ENCODE assay signal across 8 worm cellular contexts in the genomic region with DNA sequence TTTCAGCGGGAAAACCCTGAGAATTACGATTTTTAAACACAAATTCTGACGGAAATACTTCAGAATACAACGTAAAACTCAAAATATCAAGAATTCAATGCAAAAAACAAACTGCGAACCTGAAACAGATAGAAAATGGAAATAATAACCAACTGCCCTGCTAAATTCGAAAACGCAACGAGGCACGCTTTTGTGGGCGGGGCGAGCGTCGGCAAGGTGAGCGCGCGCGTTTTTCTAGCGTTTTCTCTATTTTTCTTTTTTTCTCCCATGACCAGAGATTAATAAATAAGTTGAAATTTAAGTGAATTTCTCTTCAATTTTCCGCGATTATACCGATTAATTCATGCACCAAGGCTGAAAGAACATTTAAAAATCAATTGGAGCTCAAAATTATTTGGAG.
A peak's percentile ranks its signal among the peaks of the same experiment; 100 is the strongest.
TF ChIP-seq lines count a peak whose summit lies in the region.

TSS of gene uaf-2 (minus strand) at position 183 of the 400 bp plus-strand sequence.

TF ChIP-seq in whole organism, L1 larva, 84 proteins besides CTCF, POLR2A, EP300 and RAD21 (continues in another document):
- TF ChIP-seq rnt-1 (tag; optimal IDR thresholded peaks at IDR 0.05; lab: Kevin White, UChicago), result peak; percentile 60
- peak; percentile 42 to 48 for TF ChIP-seq efl-1 (optimal IDR thresholded peaks at IDR 0.05; lab: Kevin White, UChicago)
- TF ChIP-seq efl-1 (GFP tag; optimal IDR thresholded peaks at IDR 0.05 in 1 of 2; lab: Kevin White, UChicago), result peak; percentile 39 to 91
- peak; percentile 10 for TF ChIP-seq skn-1 (tag; optimal IDR thresholded peaks at IDR 0.05; lab: Kevin White, UChicago)
- peak; percentile 0 for TF ChIP-seq xbp-1 (tag; optimal IDR thresholded peaks at IDR 0.05; lab: Kevin White, UChicago)
- TF ChIP-seq nhr-90 (tag; optimal IDR thresholded peaks at IDR 0.05; lab: Kevin White, UChicago; ENCODE audit: poor library complexity), result peak; percentile 5
- peak; percentile 7 for TF ChIP-seq tbx-2 (tag; optimal IDR thresholded peaks at IDR 0.05; lab: Kevin White, UChicago)
- no peak for TF ChIP-seq unc-62 (GFP tag; optimal IDR thresholded peaks at IDR 0.05; lab: Kevin White, UChicago)
- peak; percentile 26 for TF ChIP-seq blmp-1 (tag; optimal IDR thresholded peaks at IDR 0.05; lab: Kevin White, UChicago)
- peak; percentile 28 for TF ChIP-seq nhr-20 (tag; optimal IDR thresholded peaks at IDR 0.05; lab: Kevin White, UChicago)

TF ChIP-seq in whole organism, L2 larva, 48 proteins besides CTCF, POLR2A, EP300 and RAD21 (continues in another document):
- TF ChIP-seq egl-27 (tag; optimal IDR thresholded peaks at IDR 0.05; lab: Kevin White, UChicago) (no peak), ama-1 (optimal IDR thresholded peaks at IDR 0.05; lab: Kevin White, UChicago) (no peak), Y55F3AM.14 (GFP tag; optimal IDR thresholded peaks at IDR 0.05; lab: Kevin White, UChicago) (no peak), lin-13 (GFP tag; optimal IDR thresholded peaks at IDR 0.05; lab: Kevin White, UChicago) (no peak), dmd-4 (tag; optimal IDR thresholded peaks at IDR 0.05; lab: Kevin White, UChicago) (no peak), sma-3 (GFP tag; optimal IDR thresholded peaks at IDR 0.05; lab: Kevin White, UChicago) (peak; percentile 36), crh-2 (tag; optimal IDR thresholded peaks at IDR 0.05; lab: Kevin White, UChicago) (peak; percentile 6), fos-1 (tag; optimal IDR thresholded peaks at IDR 0.05; lab: Kevin White, UChicago) (no peak), nhr-129 (tag; optimal IDR thresholded peaks at IDR 0.05; lab: Kevin White, UChicago) (peak; percentile 22), zag-1 (tag; optimal IDR thresholded peaks at IDR 0.05; lab: Kevin White, UChicago) (no peak), mdl-1 (tag; optimal IDR thresholded peaks at IDR 0.05; lab: Kevin White, UChicago) (no peak)

TF ChIP-seq in whole organism, L3 larva, 47 proteins besides CTCF, POLR2A, EP300 and RAD21 (continues in another document):
- TF ChIP-seq fos-1 (tag; optimal IDR thresholded peaks at IDR 0.05; lab: Kevin White, UChicago), result no peak
- peak; percentile 32 for TF ChIP-seq lin-39 (tag; optimal IDR thresholded peaks at IDR 0.05; lab: Kevin White, UChicago)
- no peak for TF ChIP-seq nhr-28 (tag; optimal IDR thresholded peaks at IDR 0.05; lab: Kevin White, UChicago)
- TF ChIP-seq jun-1 (tag; optimal IDR thresholded peaks at IDR 0.05; lab: Kevin White, UChicago), result no peak
- TF ChIP-seq hmg-11 (tag; optimal IDR thresholded peaks at IDR 0.05; lab: Kevin White, UChicago), result peak; percentile 80
- peak; percentile 47 for TF ChIP-seq nhr-43 (tag; optimal IDR thresholded peaks at IDR 0.05; lab: Kevin White, UChicago; ENCODE audit: poor library complexity, severe bottlenecking)
- peak; percentile 1 for TF ChIP-seq elt-2 (tag; optimal IDR thresholded peaks at IDR 0.05; lab: Kevin White, UChicago)
- TF ChIP-seq snpc-4 (tag; optimal IDR thresholded peaks at IDR 0.05; lab: Kevin White, UChicago), result no peak
- TF ChIP-seq nfya-1 (tag; optimal IDR thresholded peaks at IDR 0.05; lab: Kevin White, UChicago; ENCODE audit: insufficient read depth), result peak; percentile 56
- TF ChIP-seq pha-4 (tag; optimal IDR thresholded peaks at IDR 0.05; lab: Kevin White, UChicago), result peak; percentile 61
- no peak for TF ChIP-seq nhr-11 (tag; optimal IDR thresholded peaks at IDR 0.05; lab: Kevin White, UChicago)

TF ChIP-seq in whole organism, L4 larva, 104 proteins besides CTCF, POLR2A, EP300 and RAD21 (continues in another document):
- TF ChIP-seq lin-38 (GFP tag; IDR thresholded peaks at IDR 0.05; lab: Robert Waterston, UW), result peak; percentile 25; the same call in 1 of the 2 replicates
- TF ChIP-seq rbr-2 (tag; optimal IDR thresholded peaks at IDR 0.05; lab: Kevin White, UChicago), result peak; percentile 17
- TF ChIP-seq set-16 (GFP tag; IDR thresholded peaks at IDR 0.05; lab: Robert Waterston, UW), result no peak
- no peak for TF ChIP-seq lin-29 (GFP tag; IDR thresholded peaks at IDR 0.05; lab: Robert Waterston, UW)
- TF ChIP-seq nhr-237 (tag; optimal IDR thresholded peaks at IDR 0.05; lab: Kevin White, UChicago), result no peak
- no peak for TF ChIP-seq ztf-7 (tag; optimal IDR thresholded peaks at IDR 0.05; lab: Kevin White, UChicago)
- TF ChIP-seq daf-8 (GFP tag; IDR thresholded peaks at IDR 0.05; lab: Robert Waterston, UW), result no peak
- TF ChIP-seq vab-7 (GFP tag; IDR thresholded peaks at IDR 0.05; lab: Robert Waterston, UW), result no peak
- TF ChIP-seq hlh-30 (tag; optimal IDR thresholded peaks at IDR 0.05; lab: Kevin White, UChicago; ENCODE audit: insufficient read depth), result peak; percentile 50
- no peak for TF ChIP-seq ceh-28 (tag; optimal IDR thresholded peaks at IDR 0.05; lab: Kevin White, UChicago)
- no peak for TF ChIP-seq nhr-77 (tag; optimal IDR thresholded peaks at IDR 0.05; lab: Kevin White, UChicago)
- no peak for TF ChIP-seq lir-3 (tag; optimal IDR thresholded peaks at IDR 0.05; lab: Kevin White, UChicago)

TF ChIP-seq in whole organism, late embryonic, 69 proteins besides CTCF, POLR2A, EP300 and RAD21 (continues in another document):
- TF ChIP-seq tbx-2 (tag; optimal IDR thresholded peaks at IDR 0.05; lab: Kevin White, UChicago) (no peak), ceh-22 (tag; optimal IDR thresholded peaks at IDR 0.05; lab: Kevin White, UChicago) (no peak), unc-3 (GFP tag; conservative IDR thresholded peaks at IDR 0.05; lab: Robert Waterston, UW) (no peak), unc-3 (tag; optimal IDR thresholded peaks at IDR 0.05; lab: Kevin White, UChicago) (no peak), C08G9.2 (tag; optimal IDR thresholded peaks at IDR 0.05; lab: Kevin White, UChicago) (no peak), nfya-1 (tag; optimal IDR thresholded peaks at IDR 0.05; lab: Kevin White, UChicago) (peak; percentile 55), pqm-1 (tag; optimal IDR thresholded peaks at IDR 0.05; lab: Kevin White, UChicago) (no peak), ceh-31 (tag; optimal IDR thresholded peaks at IDR 0.05; lab: Kevin White, UChicago) (peak; percentile 27), fkh-6 (tag; optimal IDR thresholded peaks at IDR 0.05; lab: Kevin White, UChicago) (no peak), Y22D7AL.16 (tag; optimal IDR thresholded peaks at IDR 0.05; lab: Kevin White, UChicago) (no peak), mec-3 (tag; optimal IDR thresholded peaks at IDR 0.05; lab: Kevin White, UChicago; ENCODE audit: borderline replicate concordance) (no peak), nhr-11 (tag; optimal IDR thresholded peaks at IDR 0.05; lab: Kevin White, UChicago) (no peak)

TF ChIP-seq in whole organism, midembryonic, 9 proteins besides CTCF, POLR2A, EP300 and RAD21:
- TF ChIP-seq ref-1 (GFP tag; conservative IDR thresholded peaks at IDR 0.05; lab: Robert Waterston, UW), result no peak
- TF ChIP-seq flt-1 (GFP tag; IDR thresholded peaks at IDR 0.05; lab: Robert Waterston, UW), result peak; percentile 25; the same call in 1 of the 2 replicates
- TF ChIP-seq ztf-23 (GFP tag; IDR thresholded peaks at IDR 0.05; lab: Robert Waterston, UW), result no peak
TF ChIP-seq in whole organism, midembryonic: peak in this region for 1.

TF ChIP-seq in whole organism, mixed stage, embryonic, 35 proteins besides CTCF, POLR2A, EP300 and RAD21:
- TF ChIP-seq mep-1 (tag; optimal IDR thresholded peaks at IDR 0.05; lab: Kevin White, UChicago), result peak; percentile 48
- no peak for TF ChIP-seq unc-39 (tag; optimal IDR thresholded peaks at IDR 0.05; lab: Kevin White, UChicago)
- TF ChIP-seq ceh-39 (tag; optimal IDR thresholded peaks at IDR 0.05; lab: Kevin White, UChicago), result peak; percentile 33

TF ChIP-seq in whole organism, young adult, 124 proteins besides CTCF, POLR2A, EP300 and RAD21 (continues in another document):
- TF ChIP-seq F10E7.11 (tag; optimal IDR thresholded peaks at IDR 0.05; lab: Kevin White, UChicago) (no peak), snpc-1.3 (tag; optimal IDR thresholded peaks at IDR 0.05; lab: Kevin White, UChicago; ENCODE audit: insufficient read depth) (peak; percentile 4), let-607 (tag; optimal IDR thresholded peaks at IDR 0.05; lab: Kevin White, UChicago) (no peak), cebp-2 (GFP tag; IDR thresholded peaks at IDR 0.05; lab: Robert Waterston, UW) (no peak), attf-5 (GFP tag; optimal IDR thresholded peaks at IDR 0.05; lab: Kevin White, UChicago) (peak; percentile 56), rcor-1 (GFP tag; IDR thresholded peaks at IDR 0.05; lab: Robert Waterston, UW) (no peak), pha-4 (tag; optimal IDR thresholded peaks at IDR 0.05; lab: Kevin White, UChicago) (no peak), ceh-58 (GFP tag; IDR thresholded peaks at IDR 0.05; lab: Robert Waterston, UW) (no peak), snpc-3.4 (tag; optimal IDR thresholded peaks at IDR 0.05; lab: Kevin White, UChicago) (peak; percentile 1), hlh-26 (GFP tag; conservative IDR thresholded peaks at IDR 0.05; lab: Robert Waterston, UW) (no peak), ztf-26 (tag; optimal IDR thresholded peaks at IDR 0.05; lab: Kevin White, UChicago) (no peak), somi-1 (GFP tag; optimal IDR thresholded peaks at IDR 0.05; lab: Kevin White, UChicago) (no peak), D2030.7 (GFP tag; IDR thresholded peaks at IDR 0.05; lab: Robert Waterston, UW) (0 out of 2 replicates have a peak, but pooled peaks have one; percentile 10), madf-8 (GFP tag; conservative IDR thresholded peaks at IDR 0.05; lab: Robert Waterston, UW) (no peak), tlf-1 (GFP tag; optimal IDR thresholded peaks at IDR 0.05; lab: Kevin White, UChicago) (no peak), tbp1 (GFP tag; optimal IDR thresholded peaks at IDR 0.05; lab: Kevin White, UChicago) (no peak), ccch-3 (GFP tag; optimal IDR thresholded peaks at IDR 0.05; lab: Kevin White, UChicago) (no peak), efl-1 (GFP tag; optimal IDR thresholded peaks at IDR 0.05; lab: Kevin White, UChicago) (no peak), nhr-90 (tag; optimal IDR thresholded peaks at IDR 0.05; lab: Kevin White, UChicago) (no peak), K12H6.12 (tag; optimal IDR thresholded peaks at IDR 0.05; lab: Kevin White, UChicago) (no peak), ceh-100 (GFP tag; IDR thresholded peaks at IDR 0.05; lab: Robert Waterston, UW) (peak; percentile 63), Y95B8A.8 (GFP tag; IDR thresholded peaks at IDR 0.05; lab: Robert Waterston, UW) (no peak), ztf-18 (tag; optimal IDR thresholded peaks at IDR 0.05; lab: Kevin White, UChicago) (no peak), fkh-3 (tag; optimal IDR thresholded peaks at IDR 0.05; lab: Kevin White, UChicago) (no peak), F23B12.7 (tag; optimal IDR thresholded peaks at IDR 0.05; lab: Kevin White, UChicago; ENCODE audit: insufficient read depth) (peak; percentile 38), mcd-1 (GFP tag; IDR thresholded peaks at IDR 0.05; lab: Robert Waterston, UW) (0 out of 2 replicates have a peak, but pooled peaks have one; percentile 7), hmg-1.2 (GFP tag; IDR thresholded peaks at IDR 0.05; lab: Robert Waterston, UW) (0 out of 2 replicates have a peak, but pooled peaks have one; percentile 21), F22D6.2 (tag; optimal IDR thresholded peaks at IDR 0.05; lab: Kevin White, UChicago) (no peak), madf-3 (GFP tag; IDR thresholded peaks at IDR 0.05; lab: Robert Waterston, UW) (peak; percentile 88)
